Worm (Caenorhabditis elegans) whole organism, L1 larva: Measurements from ENCODE around the gene srbc-34.

ENCODE experiments used
- C04F5.9 ChIP-seq: sonication (generic microtip); optimal IDR thresholded peaks from 2 replicates; lab custom pipeline; 2016; ENCODE audit warnings: missing genetic modification characterization, missing compliant biosample characterization
- F16B12.6 ChIP-seq: fragments of 150-350 bp; optimal IDR thresholded peaks from 2 replicates; lab custom pipeline; 2014; ENCODE audit warnings: missing biosample characterization, missing genetic modification characterization
- blmp-1 ChIP-seq: fragments of 150-350 bp; optimal IDR thresholded peaks from 2 replicates; lab custom pipeline; 2014; ENCODE audit warnings: missing biosample characterization, missing genetic modification characterization
- efl-1 ChIP-seq, 4 experiments: fragments of 150-350 bp; optimal IDR thresholded peaks in 3 of 4; peaks in 1 of 4; 1 replicate in 1 of 4; 2 replicates in 3 of 4; lab custom pipeline; 2014; ENCODE audit warnings: missing biosample characterization in 2 of 4, missing genetic modification characterization in 2 of 4, missing genetic modification reagents in 2 of 4
- efl-3 ChIP-seq: fragments of 200-800 bp; sonication (Bioruptor generic); optimal IDR thresholded peaks from 2 replicates; lab custom pipeline; 2018; ENCODE audit warnings: mild to moderate bottlenecking, missing genetic modification characterization, missing compliant biosample characterization
- fkh-4 ChIP-seq: sonication (generic microtip); optimal IDR thresholded peaks from 2 replicates; lab custom pipeline; 2016; ENCODE audit warnings: missing compliant biosample characterization, missing genetic modification characterization, borderline replicate concordance
- fkh-8 ChIP-seq: sonication (generic microtip); optimal IDR thresholded peaks from 2 replicates; lab custom pipeline; 2016; ENCODE audit warnings: mild to moderate bottlenecking, missing genetic modification characterization, missing compliant biosample characterization
- hpl-2 ChIP-seq: fragments of 150-350 bp; optimal IDR thresholded peaks from 2 replicates; lab custom pipeline; 2014; ENCODE audit warnings: missing biosample characterization, missing genetic modification reagents, missing genetic modification characterization
- irx-1 ChIP-seq: sonication (generic microtip); optimal IDR thresholded peaks from 2 replicates; lab custom pipeline; 2016; ENCODE audit warnings: missing genetic modification characterization, missing compliant biosample characterization
- isw-1 ChIP-seq: fragments of 200-800 bp; sonication (Bioruptor generic); IDR thresholded peaks from 2 replicates; pipeline ENCODE4 v1.3.6; 2022; ENCODE audit warnings: missing genetic modification characterization, missing compliant biosample characterization
- lin-14 ChIP-seq: fragments of 200-800 bp; sonication (Bioruptor generic); optimal IDR thresholded peaks from 2 replicates; lab custom pipeline; 2018; ENCODE audit warnings: mild to moderate bottlenecking, missing genetic modification characterization, moderate library complexity, missing compliant biosample characterization
- lsy-2 ChIP-seq, 2 experiments: fragments of 150-350 bp; optimal IDR thresholded peaks; 2 replicates each; lab custom pipeline; 2014; ENCODE audit warnings: missing biosample characterization in 2 of 2, missing genetic modification characterization in 2 of 2
- nhr-11 ChIP-seq: fragments of 150-350 bp; optimal IDR thresholded peaks from 2 replicates; lab custom pipeline; 2014; ENCODE audit warnings: missing biosample characterization, missing genetic modification characterization
- nhr-237 ChIP-seq: fragments of 150-350 bp; optimal IDR thresholded peaks from 2 replicates; lab custom pipeline; 2014; ENCODE audit warnings: missing biosample characterization, missing genetic modification characterization
- nhr-28 ChIP-seq: fragments of 150-350 bp; optimal IDR thresholded peaks from 2 replicates; lab custom pipeline; 2014; ENCODE audit warnings: missing biosample characterization, missing genetic modification characterization
- nhr-47 ChIP-seq: sonication (generic microtip); optimal IDR thresholded peaks from 2 replicates; lab custom pipeline; 2016; ENCODE audit warnings: mild to moderate bottlenecking, missing genetic modification characterization, moderate library complexity, missing compliant biosample characterization
- nhr-71 ChIP-seq: sonication (generic microtip); optimal IDR thresholded peaks from 2 replicates; lab custom pipeline; 2016; ENCODE audit warnings: mild to moderate bottlenecking, missing genetic modification characterization, moderate library complexity, missing compliant biosample characterization
- nhr-76 ChIP-seq: sonication (generic microtip); optimal IDR thresholded peaks from 2 replicates; lab custom pipeline; 2017; ENCODE audit warnings: missing biosample characterization, missing genetic modification characterization
- nhr-84 ChIP-seq: sonication (generic microtip); optimal IDR thresholded peaks from 2 replicates; lab custom pipeline; 2017; ENCODE audit warnings: missing biosample characterization, missing genetic modification characterization
- pag-3 ChIP-seq: sonication (generic microtip); optimal IDR thresholded peaks from 2 replicates; lab custom pipeline; 2017; ENCODE audit warnings: missing genetic modification characterization, mild to moderate bottlenecking, missing compliant biosample characterization, antibody characterized with exemption, borderline replicate concordance; ENCODE audit not compliant: insufficient read depth
- rnt-1 ChIP-seq: sonication (generic microtip); optimal IDR thresholded peaks from 2 replicates; lab custom pipeline; 2016; ENCODE audit warnings: mild to moderate bottlenecking, missing genetic modification characterization, moderate library complexity, missing compliant biosample characterization
- snu-23 ChIP-seq: sonication (generic microtip); optimal IDR thresholded peaks from 2 replicates; lab custom pipeline; 2016; ENCODE audit warnings: missing genetic modification characterization, missing compliant biosample characterization
- sptf-1 ChIP-seq: fragments of 150-350 bp; optimal IDR thresholded peaks from 2 replicates; lab custom pipeline; 2014; ENCODE audit warnings: missing biosample characterization, missing genetic modification characterization
- sup-37 ChIP-seq: fragments of 200-800 bp; sonication (Bioruptor generic); optimal IDR thresholded peaks from 2 replicates; lab custom pipeline; 2018; ENCODE audit warnings: mild to moderate bottlenecking, missing genetic modification characterization, missing compliant biosample characterization
- swsn-7 ChIP-seq: sonication (generic microtip); optimal IDR thresholded peaks from 2 replicates; lab custom pipeline; 2016; ENCODE audit warnings: missing genetic modification characterization, missing compliant biosample characterization
- unc-130 ChIP-seq: fragments of 150-350 bp; optimal IDR thresholded peaks from 2 replicates; lab custom pipeline; 2017; ENCODE audit warnings: missing biosample characterization, missing genetic modification characterization, inconsistent platforms
- vab-15 ChIP-seq: sonication (generic microtip); optimal IDR thresholded peaks from 2 replicates; lab custom pipeline; 2017; ENCODE audit warnings: missing genotype, mild to moderate bottlenecking, missing genetic modification characterization, missing compliant biosample characterization
- zag-1 ChIP-seq: fragments of 150-350 bp; optimal IDR thresholded peaks from 2 replicates; lab custom pipeline; 2014; ENCODE audit warnings: missing biosample characterization, missing genetic modification characterization

srbc-34 gene

ce11 chrV:20186579-20186978 lies 19.5 kb upstream of the srbc-34 start, which contains the start of gene srz-16:
Gene srz-16 (minus strand): TSS chrV:20186679.
- TF ChIP-seq hpl-2 (GFP tag; lab: Kevin White, UChicago): no peak
- TF ChIP-seq lsy-2 (tag; optimal IDR thresholded peaks at IDR 0.05; lab: Kevin White, UChicago): no peak
- no peak for TF ChIP-seq lin-14 (GFP tag; lab: Kevin White, UChicago)
- TF ChIP-seq nhr-76: no peak
- TF ChIP-seq unc-130 (tag; lab: Kevin White, UChicago): no peak
- TF ChIP-seq fkh-8: no peak
- TF ChIP-seq nhr-28 (tag; lab: Kevin White, UChicago): no peak
- no peak for TF ChIP-seq efl-3 (GFP tag; lab: Kevin White, UChicago)
- no peak for TF ChIP-seq nhr-84 (tag; lab: Kevin White, UChicago)
- TF ChIP-seq snu-23 (GFP tag; lab: Kevin White, UChicago): no peak
- no peak for TF ChIP-seq swsn-7 (tag; lab: Kevin White, UChicago)
- TF ChIP-seq nhr-71 (tag; lab: Kevin White, UChicago): no peak
- no peak for TF ChIP-seq F16B12.6
- TF ChIP-seq blmp-1: no peak

DNA sequence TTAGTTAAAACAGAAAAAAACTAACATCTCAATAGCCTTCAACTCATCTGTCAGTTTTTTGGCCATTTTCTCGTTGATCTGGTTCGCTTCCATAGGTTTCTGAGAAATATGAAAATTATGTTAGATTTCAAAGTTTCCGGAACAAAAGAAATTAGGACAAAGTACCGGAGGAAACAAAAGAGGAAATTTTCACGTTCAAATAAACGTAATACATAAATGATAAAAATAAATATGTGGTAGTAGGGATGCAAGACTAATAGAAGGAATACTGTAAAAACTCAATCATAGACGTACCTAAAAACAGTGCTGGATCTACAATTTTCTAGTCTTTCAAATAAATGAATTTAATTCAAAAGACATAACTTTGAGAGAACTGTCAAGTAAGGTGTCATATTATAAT lies 17.3 kb upstream of the srbc-34 start, which contains the start of gene fbxa-116:
fbxa-116 (minus strand) TSS at position 101 of the 400 bp plus-strand sequence.
- TF ChIP-seq isw-1 (GFP tag; lab: Robert Waterston, UW) (no peak), fkh-4 (tag; lab: Kevin White, UChicago) (no peak), nhr-47 (tag; lab: Kevin White, UChicago) (no peak), nhr-237 (no peak), C04F5.9 (tag; lab: Kevin White, UChicago) (no peak), sup-37 (no peak)

DNA sequence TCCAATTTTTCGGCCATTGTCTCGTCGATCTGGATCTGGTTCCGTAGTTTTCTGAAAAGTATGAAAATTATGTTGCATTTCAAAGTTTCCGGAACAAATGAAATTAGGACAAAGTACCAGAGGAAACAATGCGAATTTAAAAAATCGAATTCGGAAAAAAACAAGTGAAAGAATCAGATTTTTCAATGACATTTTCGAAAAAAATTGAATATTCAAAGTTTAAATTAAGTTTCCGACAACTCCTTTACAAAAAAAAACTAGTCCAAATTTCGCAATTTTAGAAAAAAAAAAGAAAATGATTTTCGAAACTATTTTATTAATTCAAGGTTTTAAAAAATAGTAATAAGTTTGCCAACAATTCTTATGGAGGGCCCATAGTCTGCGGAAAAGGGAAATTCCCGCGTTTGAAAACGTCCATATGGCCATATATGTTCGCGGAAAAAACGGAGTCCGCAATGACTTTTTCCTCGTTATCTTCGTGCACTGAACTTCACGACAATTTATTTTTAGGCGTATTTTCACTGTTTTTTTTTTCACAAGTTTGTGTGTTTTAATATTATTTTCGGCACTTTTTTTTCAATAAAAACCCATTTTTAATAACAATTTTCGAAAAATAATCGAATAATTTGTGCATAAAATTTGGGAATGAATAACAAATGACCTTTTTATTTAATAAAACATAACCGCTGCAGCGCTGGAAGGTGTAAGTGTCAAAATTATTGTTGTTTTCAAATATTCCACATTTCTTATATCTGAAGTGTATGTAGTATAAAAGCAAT lies 13.8 kb upstream of the srbc-34 start, which contains the start of the genes fbxa-115 and Y113G7B.27:
fbxa-115 (minus strand) TSS at position 51 of the 779 bp plus-strand sequence.
Y113G7B.27 (plus strand) TSS at position 729 of the 779 bp plus-strand sequence.
- TF ChIP-seq pag-3 (tag; lab: Kevin White, UChicago): no peak
- TF ChIP-seq efl-1 (optimal IDR thresholded peaks at IDR 0.05; lab: Kevin White, UChicago): no peak
- peak in 1 of 2 experiments; percentile 41 for TF ChIP-seq efl-1 (GFP tag; optimal IDR thresholded peaks at IDR 0.05 in 1 of 2; lab: Kevin White, UChicago)
- no peak for TF ChIP-seq rnt-1 (tag; lab: Kevin White, UChicago)
- TF ChIP-seq zag-1 (tag; lab: Kevin White, UChicago): no peak
- TF ChIP-seq swsn-7 (tag; lab: Kevin White, UChicago): no peak
- TF ChIP-seq vab-15 (tag; lab: Kevin White, UChicago): no peak
- no peak for TF ChIP-seq nhr-11 (tag; lab: Kevin White, UChicago)
- no peak for TF ChIP-seq sptf-1 (tag; lab: Kevin White, UChicago)

DNA sequence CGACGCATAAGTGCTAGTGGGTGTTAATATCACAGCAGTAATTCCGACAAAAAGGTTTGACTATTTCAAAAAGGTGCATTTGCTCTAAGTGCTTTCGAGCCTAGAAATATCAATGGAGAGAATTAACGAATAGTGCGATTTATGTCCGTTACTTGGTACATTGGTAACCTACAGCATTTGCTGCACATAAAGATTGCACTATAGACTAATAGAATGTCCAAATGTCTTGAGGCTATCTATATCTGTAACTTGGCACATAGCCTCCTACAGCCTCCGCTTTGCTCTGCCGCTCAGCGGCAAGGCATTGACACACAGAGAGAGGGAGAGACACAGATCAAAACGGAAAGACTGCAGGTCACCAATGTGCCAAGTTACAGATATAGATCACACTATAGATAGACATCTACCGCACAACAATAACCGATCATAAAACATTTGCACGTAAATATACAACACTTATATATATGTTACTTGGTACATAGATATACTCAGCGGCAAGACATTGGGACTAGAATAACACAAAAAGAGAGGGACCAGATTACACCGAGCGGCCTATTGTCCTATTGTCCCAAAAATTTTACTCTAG lies 10.6 kb upstream of the srbc-34 start, which contains the start of the genes srh-217 and Y113G7B.28:
srh-217 (minus strand) TSS at position 101 of the 586 bp plus-strand sequence.
Y113G7B.28 (plus strand) TSS at position 536 of the 586 bp plus-strand sequence.
- TF ChIP-seq efl-1 (optimal IDR thresholded peaks at IDR 0.05; lab: Kevin White, UChicago) (no peak), efl-1 (GFP tag; optimal IDR thresholded peaks at IDR 0.05 in 1 of 2; lab: Kevin White, UChicago) (peak in 1 of 2 experiments; percentile 57), nhr-76 (no peak), irx-1 (no peak)

- TF ChIP-seq pag-3 (tag; lab: Kevin White, UChicago) (no peak), efl-1 (optimal IDR thresholded peaks at IDR 0.05; lab: Kevin White, UChicago) (no peak), efl-1 (GFP tag; optimal IDR thresholded peaks at IDR 0.05 in 1 of 2; lab: Kevin White, UChicago) (peak in 1 of 2 experiments; percentile 32)
Measured at ce11 chrV:20196671-20197070, 9.4 kb upstream of the srbc-34 start, which contains the start of gene ftr-1. Gene ftr-1 (plus strand): TSS chrV:20196971.
